Fruit fly (Drosophila melanogaster) whole organism, embryonic: ENCODE measurements around the gene CG8952.

Experiments
- Abd-B ChIP-seq: fragments of 200-800 bp; sonication (Bioruptor generic); optimal IDR thresholded peaks from 2 replicates; lab custom pipeline; 2018; ENCODE audit warnings: missing biosample characterization, mild to moderate bottlenecking, missing genetic modification characterization, moderate library complexity
- Ada2b ChIP-seq: fragments of 200-800 bp; sonication (Bioruptor generic); IDR thresholded peaks from 2 replicates; pipeline ENCODE4 v1.3.6; 2022; ENCODE audit warnings: missing biosample characterization, missing genetic modification characterization
- B-H2 ChIP-seq: fragments of 200-800 bp; sonication (Bioruptor generic); optimal IDR thresholded peaks from 2 replicates; lab custom pipeline; 2018; ENCODE audit warnings: missing biosample characterization, mild to moderate bottlenecking, missing genetic modification characterization
- C15 ChIP-seq: fragments of 200-800 bp; sonication (Bioruptor generic); IDR thresholded peaks from 3 replicates; pipeline ENCODE4 v1.3.6; 2022; ENCODE audit warnings: missing biosample characterization, missing genetic modification characterization
- CG10147 ChIP-seq: fragments of 200-800 bp; sonication (Bioruptor generic); optimal IDR thresholded peaks from 2 replicates; lab custom pipeline; 2019; ENCODE audit warnings: missing biosample characterization, mild to moderate bottlenecking, missing genetic modification characterization, moderate library complexity
- CG10979 ChIP-seq: fragments of 200-800 bp; sonication (Bioruptor generic); optimal IDR thresholded peaks from 2 replicates; lab custom pipeline; 2018; ENCODE audit warnings: missing biosample characterization, mild to moderate bottlenecking, missing genetic modification characterization, moderate library complexity
- CG11504 ChIP-seq: fragments of 200-800 bp; sonication (Bioruptor generic); optimal IDR thresholded peaks from 3 replicates; lab custom pipeline; 2019; ENCODE audit warnings: missing biosample characterization, mild to moderate bottlenecking, missing genetic modification characterization, moderate library complexity
- CG12299 ChIP-seq: fragments of 200-800 bp; sonication (Bioruptor generic); optimal IDR thresholded peaks from 2 replicates; lab custom pipeline; 2018; ENCODE audit warnings: missing biosample characterization, mild to moderate bottlenecking, missing genetic modification characterization
- CG14441 ChIP-seq: fragments of 200-800 bp; sonication (Bioruptor generic); IDR thresholded peaks from 2 replicates; pipeline ENCODE4 v1.3.6; 2022; ENCODE audit warnings: missing biosample characterization, missing genetic modification characterization
- CG14965 ChIP-seq: fragments of 200-800 bp; sonication (Bioruptor generic); optimal IDR thresholded peaks from 2 replicates; lab custom pipeline; 2016; ENCODE audit warnings: missing biosample characterization, missing genetic modification characterization, borderline replicate concordance
- CG15479 ChIP-seq: fragments of 200-800 bp; sonication (Bioruptor generic); optimal IDR thresholded peaks from 3 replicates; lab custom pipeline; 2019; ENCODE audit warnings: missing biosample characterization, mild to moderate bottlenecking, missing genetic modification characterization, moderate library complexity
- CG15696 ChIP-seq: fragments of 200-800 bp; sonication (Bioruptor generic); optimal IDR thresholded peaks from 2 replicates; lab custom pipeline; 2019; ENCODE audit warnings: missing biosample characterization, mild to moderate bottlenecking, missing genetic modification characterization, moderate library complexity
- CG1832 ChIP-seq: fragments of 200-800 bp; sonication (Bioruptor generic); optimal IDR thresholded peaks from 2 replicates; lab custom pipeline; 2017; ENCODE audit warnings: missing biosample characterization, mild to moderate bottlenecking, missing genetic modification characterization, inconsistent platforms
- CG3065 ChIP-seq: fragments of 200-800 bp; sonication (Bioruptor generic); optimal IDR thresholded peaks from 2 replicates; lab custom pipeline; 2016; ENCODE audit warnings: missing biosample characterization, missing genetic modification characterization
- CG31388 ChIP-seq: fragments of 200-800 bp; sonication (Bioruptor generic); optimal IDR thresholded peaks from 2 replicates; lab custom pipeline; 2016; ENCODE audit warnings: missing biosample characterization, missing genetic modification characterization
- CG34422 ChIP-seq: fragments of 200-800 bp; sonication (Bioruptor generic); IDR thresholded peaks from 3 replicates; pipeline ENCODE4 v1.3.6; 2022; ENCODE audit warnings: missing biosample characterization, missing genetic modification characterization
- CG4707 ChIP-seq: fragments of 200-800 bp; sonication (Bioruptor generic); optimal IDR thresholded peaks from 2 replicates; lab custom pipeline; 2018; ENCODE audit warnings: missing biosample characterization, mild to moderate bottlenecking, missing genetic modification characterization, moderate library complexity
- CG5953 ChIP-seq: fragments of 200-800 bp; sonication (Bioruptor generic); IDR thresholded peaks from 2 replicates; pipeline ENCODE4 v1.3.6; 2022; ENCODE audit warnings: missing biosample characterization, missing genetic modification characterization
- CG6689 ChIP-seq: fragments of 200-800 bp; sonication (Bioruptor generic); IDR thresholded peaks from 2 replicates; pipeline ENCODE4 v1.3.6; 2022; ENCODE audit warnings: missing biosample characterization, missing genetic modification characterization
- CG6791 ChIP-seq: fragments of 200-800 bp; sonication (Bioruptor generic); IDR thresholded peaks from 3 replicates; pipeline ENCODE4 v1.3.6; 2022; ENCODE audit warnings: missing biosample characterization, missing genetic modification characterization; ENCODE audit not compliant: partially characterized antibody
- CG6854 ChIP-seq: fragments of 200-800 bp; sonication (Bioruptor generic); optimal IDR thresholded peaks from 3 replicates; lab custom pipeline; 2017; ENCODE audit warnings: missing biosample characterization, mild to moderate bottlenecking, missing genetic modification characterization
- CG8290 ChIP-seq, 3 experiments: fragments of 200-800 bp; sonication (Bioruptor generic); optimal IDR thresholded peaks; 2 replicates each; lab custom pipeline; 2016 to 2019; ENCODE audit warnings: missing biosample characterization in 3 of 3, missing genetic modification characterization in 3 of 3, mild to moderate bottlenecking in 2 of 3, moderate library complexity in 1 of 3
- CG9727 ChIP-seq: fragments of 200-800 bp; sonication (Bioruptor generic); optimal IDR thresholded peaks from 3 replicates; lab custom pipeline; 2017; ENCODE audit warnings: missing biosample characterization, mild to moderate bottlenecking, missing genetic modification characterization
- CoRest ChIP-seq: fragments of 200-800 bp; sonication (Bioruptor generic); optimal IDR thresholded peaks from 3 replicates; lab custom pipeline; 2018; ENCODE audit warnings: missing biosample characterization, mild to moderate bottlenecking, missing genetic modification characterization, moderate library complexity
- Dll ChIP-seq: fragments of 200-800 bp; sonication (Bioruptor generic); IDR thresholded peaks from 4 replicates; pipeline ENCODE4 v1.3.6; 2022; ENCODE audit warnings: missing biosample characterization, missing genetic modification characterization; ENCODE audit not compliant: partially characterized antibody
- E2f1 ChIP-seq: fragments of 200-800 bp; sonication (Bioruptor generic); IDR thresholded peaks from 2 replicates; pipeline ENCODE4 v1.3.6; 2022; ENCODE audit warnings: missing biosample characterization, missing genetic modification characterization
- Elba2 ChIP-seq: fragments of 200-800 bp; sonication (Bioruptor generic); optimal IDR thresholded peaks from 3 replicates; lab custom pipeline; 2016; ENCODE audit warnings: missing biosample characterization, missing genetic modification characterization
- Gsc ChIP-seq: fragments of 200-800 bp; sonication (Bioruptor generic); IDR thresholded peaks from 2 replicates; pipeline ENCODE4 v1.3.6; 2022; ENCODE audit warnings: missing biosample characterization, missing genetic modification characterization
- NK7.1 ChIP-seq: fragments of 200-800 bp; sonication (Bioruptor generic); optimal IDR thresholded peaks from 3 replicates; lab custom pipeline; 2016; ENCODE audit warnings: missing biosample characterization, missing genetic modification characterization
- Neu2 ChIP-seq: fragments of 200-800 bp; sonication (Bioruptor generic); optimal IDR thresholded peaks from 3 replicates; lab custom pipeline; 2016; ENCODE audit warnings: missing biosample characterization, missing genetic modification characterization, borderline replicate concordance
- Sry-δ ChIP-seq: fragments of 200-800 bp; sonication (Bioruptor generic); optimal IDR thresholded peaks from 2 replicates; lab custom pipeline; 2016; ENCODE audit warnings: missing biosample characterization, missing genetic modification characterization
- Tbp ChIP-seq: fragments of >200 bp; optimal IDR thresholded peaks from 2 replicates; lab custom pipeline; 2018; ENCODE audit warnings: missing biosample characterization, missing genetic modification characterization
- bigmax ChIP-seq: fragments of 200-800 bp; sonication (Bioruptor generic); optimal IDR thresholded peaks from 2 replicates; lab custom pipeline; 2018; ENCODE audit warnings: missing biosample characterization, mild to moderate bottlenecking, missing genetic modification characterization
- caup ChIP-seq: fragments of 200-800 bp; sonication (Bioruptor generic); optimal IDR thresholded peaks from 3 replicates; lab custom pipeline; 2017; ENCODE audit warnings: missing biosample characterization, mild to moderate bottlenecking, missing genetic modification characterization, moderate library complexity; ENCODE audit not compliant: severe bottlenecking
- chm ChIP-seq: fragments of 200-800 bp; sonication (Bioruptor generic); IDR thresholded peaks from 2 replicates; pipeline ENCODE4 v1.3.6; 2022; ENCODE audit warnings: missing biosample characterization, missing genetic modification characterization
- dimm ChIP-seq: fragments of 200-800 bp; sonication (Bioruptor generic); IDR thresholded peaks from 2 replicates; pipeline ENCODE4 v1.3.6; 2022; ENCODE audit warnings: missing biosample characterization, missing genetic modification characterization
- dysf ChIP-seq: fragments of 200-800 bp; sonication (Bioruptor generic); IDR thresholded peaks from 3 replicates; pipeline ENCODE4 v1.3.6; 2022; ENCODE audit warnings: missing biosample characterization, missing genetic modification characterization
- eve ChIP-seq, 2 experiments: fragments of >200 bp; optimal IDR thresholded peaks; 2 replicates each; lab custom pipeline; 2017; ENCODE audit warnings: missing biosample characterization in 2 of 2, missing genetic modification characterization in 2 of 2
- fd96Cb ChIP-seq: fragments of 200-800 bp; sonication (Bioruptor generic); optimal IDR thresholded peaks from 2 replicates; lab custom pipeline; 2018; ENCODE audit warnings: missing biosample characterization, mild to moderate bottlenecking, missing genetic modification characterization, moderate library complexity
- gro ChIP-seq: fragments of 200-800 bp; sonication (Bioruptor generic); optimal IDR thresholded peaks from 2 replicates; lab custom pipeline; 2016; ENCODE audit warnings: missing biosample characterization, missing genetic modification characterization
- jigr1 ChIP-seq: fragments of 200-800 bp; sonication (Bioruptor generic); IDR thresholded peaks from 3 replicates; pipeline ENCODE4 v1.3.6; 2022; ENCODE audit warnings: missing biosample characterization, missing genetic modification characterization
- jing ChIP-seq: fragments of 200-800 bp; sonication (Bioruptor generic); optimal IDR thresholded peaks from 2 replicates; lab custom pipeline; 2018; ENCODE audit warnings: missing biosample characterization, mild to moderate bottlenecking, missing genetic modification characterization
- luna ChIP-seq: fragments of 200-800 bp; sonication (Bioruptor generic); optimal IDR thresholded peaks from 2 replicates; lab custom pipeline; 2016; ENCODE audit warnings: missing biosample characterization, missing genetic modification characterization
- mam ChIP-seq: fragments of 200-800 bp; sonication (Bioruptor generic); optimal IDR thresholded peaks from 3 replicates; lab custom pipeline; 2016; ENCODE audit warnings: missing biosample characterization, missing genetic modification characterization
- nmo ChIP-seq: fragments of 200-800 bp; sonication (Bioruptor generic); optimal IDR thresholded peaks from 2 replicates; lab custom pipeline; 2018; ENCODE audit warnings: missing biosample characterization, mild to moderate bottlenecking, missing genetic modification characterization, moderate library complexity
- phol ChIP-seq: fragments of 200-800 bp; sonication (Bioruptor generic); optimal IDR thresholded peaks from 3 replicates; lab custom pipeline; 2018; ENCODE audit warnings: missing biosample characterization, mild to moderate bottlenecking, missing genetic modification characterization, moderate library complexity
- scrt ChIP-seq: fragments of 200-800 bp; sonication (Bioruptor generic); optimal IDR thresholded peaks from 2 replicates; lab custom pipeline; 2018; ENCODE audit warnings: missing biosample characterization, mild to moderate bottlenecking, missing genetic modification characterization, moderate library complexity
- tgo ChIP-seq: fragments of 200-800 bp; sonication (Bioruptor generic); IDR thresholded peaks from 3 replicates; pipeline ENCODE4 v1.3.6; 2022; ENCODE audit warnings: missing biosample characterization, missing genetic modification characterization
- ttk ChIP-seq: fragments of 200-800 bp; sonication (Bioruptor generic); IDR thresholded peaks from 2 replicates; pipeline ENCODE4 v2.1.2; 2022; ENCODE audit warnings: missing biosample characterization, missing genetic modification characterization

The CG8952 gene

DNA sequence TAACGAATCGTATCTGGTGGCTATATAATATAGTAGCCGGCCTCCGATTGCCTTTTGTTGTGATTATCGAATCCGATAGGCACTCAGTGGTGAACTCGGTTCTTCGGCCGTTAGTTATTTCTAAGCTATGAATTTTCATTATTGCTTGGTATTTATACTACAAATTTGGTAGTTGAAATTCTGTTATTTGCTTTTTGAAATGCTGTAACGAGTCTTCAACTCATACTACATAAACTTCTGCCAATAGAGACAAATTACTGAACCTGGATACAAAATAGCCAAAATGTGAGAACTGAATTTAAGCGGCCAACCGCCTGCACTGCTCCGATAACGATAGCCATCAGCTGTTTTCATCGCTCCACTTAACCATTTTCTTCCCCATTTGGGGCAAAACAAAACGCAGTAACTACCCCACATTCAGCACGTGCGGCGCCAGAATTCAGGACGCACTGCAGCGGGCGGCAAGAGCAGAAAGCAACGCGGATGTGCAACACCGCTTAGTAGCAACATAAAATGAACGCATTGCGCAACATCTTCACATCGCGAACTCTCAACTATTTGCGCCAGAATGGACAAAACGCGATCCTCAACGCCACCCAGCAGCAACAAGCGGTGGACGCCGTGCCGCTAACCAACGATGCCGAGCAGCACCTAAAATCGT is 27.2 kb downstream of the CG8952 start, which contains the start of the genes CG11679 and CG8206 (continued):
- no peak for TF ChIP-seq Elba2 (GFP tag; lab: Kevin White, UChicago)
- peak; percentile 41; the same call in 1 of the 3 replicates for TF ChIP-seq dysf (GFP tag; lab: Robert Waterston, UW)
- no peak for TF ChIP-seq bigmax (GFP tag; lab: Kevin White, UChicago)
- no peak for TF ChIP-seq CG5953 (GFP tag; lab: Robert Waterston, UW)
- TF ChIP-seq jigr1 (GFP tag; lab: Robert Waterston, UW) = no peak
- TF ChIP-seq CG12299 (tag; lab: Kevin White, UChicago) = no peak
- no peak for TF ChIP-seq Gsc (GFP tag; lab: Robert Waterston, UW)
- no peak for TF ChIP-seq CG11504 (tag; lab: Kevin White, UChicago)
- peak; percentile 20 for TF ChIP-seq CG9727 (GFP tag; lab: Kevin White, UChicago)
- no peak for TF ChIP-seq dimm
- TF ChIP-seq tgo = peak; percentile 45; the same call in 1 of the 3 replicates
- TF ChIP-seq fd96Cb (tag; lab: Kevin White, UChicago) = no peak
- TF ChIP-seq CG14441 (GFP tag; lab: Robert Waterston, UW) = peak; percentile 45; the same call in 1 of the 2 replicates
- TF ChIP-seq Dll (GFP tag; lab: Robert Waterston, UW) = peak; percentile 66
- no peak for TF ChIP-seq caup (GFP tag; lab: Kevin White, UChicago)
- no peak for TF ChIP-seq CG1832 (GFP tag; lab: Kevin White, UChicago)
- no peak for TF ChIP-seq eve (GFP tag; optimal IDR thresholded peaks at IDR 0.05; lab: Kevin White, UChicago)
- TF ChIP-seq CG3065 (GFP tag; lab: Kevin White, UChicago) = no peak
- TF ChIP-seq NK7.1 (GFP tag; lab: Kevin White, UChicago) = no peak
- peak; percentile 55 for TF ChIP-seq CG6689 (GFP tag; lab: Robert Waterston, UW)
- TF ChIP-seq E2f1 (GFP tag; lab: Robert Waterston, UW) = no peak
- TF ChIP-seq nmo (GFP tag; lab: Kevin White, UChicago) = peak; percentile 58
- peak; percentile 55 for TF ChIP-seq phol (tag; lab: Kevin White, UChicago)
- TF ChIP-seq Abd-B = peak; percentile 37
- TF ChIP-seq B-H2 = peak; percentile 1
- no peak for TF ChIP-seq Tbp (GFP tag; lab: Kevin White, UChicago)
- no peak for TF ChIP-seq CG14965 (GFP tag; lab: Kevin White, UChicago)
- TF ChIP-seq C15 (GFP tag; lab: Robert Waterston, UW) = no peak
- TF ChIP-seq CG34422 (GFP tag; lab: Robert Waterston, UW) = peak; percentile 55; the same call in 1 of the 3 replicates
- peak; percentile 47 for TF ChIP-seq CG15479 (GFP tag; lab: Kevin White, UChicago)
- TF ChIP-seq mam (GFP tag; lab: Kevin White, UChicago) = peak; percentile 66
- no peak for TF ChIP-seq luna
- TF ChIP-seq CG31388 (GFP tag; lab: Kevin White, UChicago) = no peak
- TF ChIP-seq gro (GFP tag; lab: Kevin White, UChicago) = peak; percentile 34
- TF ChIP-seq chm (GFP tag; lab: Robert Waterston, UW) = no peak
- peak; percentile 1 for TF ChIP-seq CG15696 (tag; lab: Kevin White, UChicago)
- peak; percentile 27 for TF ChIP-seq scrt (GFP tag; lab: Kevin White, UChicago)
- TF ChIP-seq CG6791 (GFP tag; lab: Robert Waterston, UW) = no peak
- no peak for TF ChIP-seq CG10979 (tag; lab: Kevin White, UChicago)
- TF ChIP-seq CoRest = peak; percentile 59
- TF ChIP-seq CG4707 (GFP tag; lab: Kevin White, UChicago) = no peak
- no peak for TF ChIP-seq Ada2b (GFP tag; lab: Robert Waterston, UW)
- TF ChIP-seq Neu2 (GFP tag; lab: Kevin White, UChicago) = no peak
- peak; percentile 13 for TF ChIP-seq CG10147 (GFP tag; lab: Kevin White, UChicago)
- no peak for TF ChIP-seq jing (GFP tag; lab: Kevin White, UChicago)
- peak; percentile 75 for TF ChIP-seq Sry-δ (GFP tag; lab: Kevin White, UChicago)
- no peak for TF ChIP-seq ttk (GFP tag; lab: Robert Waterston, UW)
- TF ChIP-seq CG6854 (GFP tag; lab: Kevin White, UChicago) = no peak
- TF ChIP-seq CG8290 (GFP tag; optimal IDR thresholded peaks at IDR 0.05; lab: Kevin White, UChicago) = peak; percentile 6
- TF ChIP-seq CG8290 (tag; optimal IDR thresholded peaks at IDR 0.05; lab: Kevin White, UChicago) = no peak
